Worm (Caenorhabditis elegans) whole organism, mixed stage, embryonic: Measurements from ENCODE around the gene F35H10.2.

ENCODE experiments used
- elt-1 ChIP-seq: sonication (generic microtip); optimal IDR thresholded peaks from 2 replicates; lab custom pipeline; 2017; ENCODE audit warnings: missing genetic modification characterization, mild to moderate bottlenecking, missing compliant biosample characterization, antibody characterized with exemption, moderate library complexity, borderline replicate concordance; ENCODE audit not compliant: insufficient read depth
- lin-13 ChIP-seq: fragments of 150-350 bp; optimal IDR thresholded peaks from 2 replicates; lab custom pipeline; 2014; ENCODE audit warnings: missing biosample characterization, missing genetic modification characterization
- snpc-4 ChIP-seq: fragments of 150-350 bp; optimal IDR thresholded peaks from 2 replicates; lab custom pipeline; 2014; ENCODE audit warnings: missing biosample characterization, missing genetic modification characterization
- sptf-1 ChIP-seq: sonication (generic microtip); optimal IDR thresholded peaks from 2 replicates; lab custom pipeline; 2017; ENCODE audit warnings: mild to moderate bottlenecking, missing genetic modification characterization, moderate library complexity, missing compliant biosample characterization
- unc-62 ChIP-seq: fragments of 150-350 bp; optimal IDR thresholded peaks from 2 replicates; lab custom pipeline; 2014; ENCODE audit warnings: missing biosample characterization, missing genetic modification reagents, missing genetic modification characterization

DNA sequence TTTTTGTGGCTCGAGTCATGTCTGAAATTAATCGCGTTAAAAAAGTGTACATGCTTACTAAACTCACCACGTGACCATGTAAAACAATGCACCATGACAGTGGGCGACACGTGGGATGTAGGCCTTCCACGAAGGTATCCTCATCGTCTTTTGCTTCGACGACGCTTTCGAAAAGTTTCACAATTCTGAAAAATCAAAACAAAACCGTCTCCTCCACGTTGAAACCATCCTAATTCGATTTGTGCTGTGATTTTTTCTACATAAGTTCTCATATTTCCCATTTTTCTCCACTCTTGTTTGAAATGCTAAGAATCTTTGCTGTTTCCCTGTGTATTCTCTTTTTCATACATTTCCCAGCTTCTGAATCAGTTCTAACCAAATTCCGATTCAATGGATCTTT is 25.6 kb downstream of the F35H10.2 start, which contains the start of gene F17E9.3:
- no peak for TF ChIP-seq sptf-1 (tag; lab: Kevin White, UChicago)
- no peak for TF ChIP-seq lin-13 (tag; lab: Kevin White, UChicago)
- TF ChIP-seq snpc-4 (tag; lab: Kevin White, UChicago): no peak
- no peak for TF ChIP-seq elt-1 (tag; lab: Kevin White, UChicago)
- TF ChIP-seq unc-62 (GFP tag; lab: Kevin White, UChicago): no peak
